Fruit fly (Drosophila melanogaster) whole organism, embryonic: ENCODE measurements around the gene Mst98Ca.

Source experiments
- Atf6 ChIP-seq: fragments of 200-800 bp; sonication (Bioruptor generic); IDR thresholded peaks from 2 replicates; pipeline ENCODE4 v1.3.6; 2022; ENCODE audit warnings: missing biosample characterization, missing genetic modification characterization
- BEAF-32 ChIP-seq: fragments of 200-800 bp; sonication (Bioruptor generic); optimal IDR thresholded peaks from 3 replicates; lab custom pipeline; 2017; ENCODE audit warnings: missing biosample characterization, missing genetic modification characterization, mild to moderate bottlenecking, moderate library complexity, missing genetic modification reagents
- Blimp-1 ChIP-seq: fragments of 200-800 bp; sonication (Bioruptor generic); optimal IDR thresholded peaks from 3 replicates; lab custom pipeline; 2018; ENCODE audit warnings: missing biosample characterization, missing genetic modification characterization, mild to moderate bottlenecking, moderate library complexity, missing genetic modification reagents
- CG10431 ChIP-seq: fragments of 200-800 bp; sonication (Bioruptor generic); optimal IDR thresholded peaks from 3 replicates; lab custom pipeline; 2018; ENCODE audit warnings: missing biosample characterization, mild to moderate bottlenecking, missing genetic modification characterization
- CG11398 ChIP-seq: fragments of 200-800 bp; sonication (Bioruptor generic); optimal IDR thresholded peaks from 2 replicates; lab custom pipeline; 2016; ENCODE audit warnings: missing biosample characterization, missing genetic modification characterization
- CG12104 ChIP-seq: fragments of 200-800 bp; sonication (Bioruptor generic); optimal IDR thresholded peaks from 3 replicates; lab custom pipeline; 2016; ENCODE audit warnings: missing biosample characterization, missing genetic modification characterization
- CG12299 ChIP-seq: fragments of 200-800 bp; sonication (Bioruptor generic); optimal IDR thresholded peaks from 2 replicates; lab custom pipeline; 2018; ENCODE audit warnings: missing biosample characterization, mild to moderate bottlenecking, missing genetic modification characterization
- CG12391 ChIP-seq: fragments of 200-800 bp; sonication (Bioruptor generic); optimal IDR thresholded peaks from 3 replicates; lab custom pipeline; 2018; ENCODE audit warnings: missing biosample characterization, mild to moderate bottlenecking, missing genetic modification characterization, moderate library complexity
- CG12744 ChIP-seq: fragments of 200-800 bp; sonication (Bioruptor generic); optimal IDR thresholded peaks from 2 replicates; lab custom pipeline; 2016; ENCODE audit warnings: missing biosample characterization, missing genetic modification characterization
- CG13624 ChIP-seq: fragments of 200-800 bp; sonication (Bioruptor generic); optimal IDR thresholded peaks from 2 replicates; lab custom pipeline; 2016; ENCODE audit warnings: missing biosample characterization, missing genetic modification characterization
- CG1603 ChIP-seq: fragments of 200-800 bp; sonication (Bioruptor generic); optimal IDR thresholded peaks from 2 replicates; lab custom pipeline; 2019; ENCODE audit warnings: missing biosample characterization, mild to moderate bottlenecking, missing genetic modification characterization, moderate library complexity
- CG17612 ChIP-seq: fragments of 200-800 bp; sonication (Bioruptor generic); IDR thresholded peaks from 2 replicates; pipeline ENCODE4 v1.3.6; 2022; ENCODE audit warnings: missing biosample characterization, missing genetic modification characterization
- CG32532 ChIP-seq: fragments of 200-800 bp; sonication (Bioruptor generic); IDR thresholded peaks from 2 replicates; pipeline ENCODE4 v1.3.6; 2022; ENCODE audit warnings: missing biosample characterization, missing genetic modification characterization
- CG33213 ChIP-seq: fragments of 200-800 bp; sonication (Bioruptor generic); optimal IDR thresholded peaks from 3 replicates; lab custom pipeline; 2016; ENCODE audit warnings: missing biosample characterization, missing genetic modification characterization
- CG5180 ChIP-seq: fragments of 200-800 bp; sonication (Bioruptor generic); optimal IDR thresholded peaks from 3 replicates; lab custom pipeline; 2017; ENCODE audit warnings: missing biosample characterization, missing genetic modification characterization, mild to moderate bottlenecking, moderate library complexity, missing genetic modification reagents
- CG6272 ChIP-seq: fragments of 200-800 bp; sonication (Bioruptor generic); IDR thresholded peaks from 2 replicates; pipeline ENCODE4 v1.3.6; 2022; ENCODE audit warnings: missing biosample characterization, missing genetic modification characterization
- CG7786 ChIP-seq: fragments of 200-800 bp; sonication (Bioruptor generic); optimal IDR thresholded peaks from 2 replicates; lab custom pipeline; 2016; ENCODE audit warnings: missing biosample characterization, missing genetic modification characterization
- CG7963 ChIP-seq: fragments of 200-800 bp; sonication (Bioruptor generic); IDR thresholded peaks from 3 replicates; pipeline ENCODE4 v1.3.6; 2022; ENCODE audit warnings: missing biosample characterization, missing genetic modification characterization; ENCODE audit not compliant: partially characterized antibody
- CG8290 ChIP-seq, 3 experiments: fragments of 200-800 bp; sonication (Bioruptor generic); optimal IDR thresholded peaks; 2 replicates each; lab custom pipeline; 2016 to 2019; ENCODE audit warnings: missing biosample characterization in 3 of 3, missing genetic modification characterization in 3 of 3, mild to moderate bottlenecking in 2 of 3, moderate library complexity in 1 of 3
- CG8359 ChIP-seq: fragments of 200-800 bp; sonication (Bioruptor generic); optimal IDR thresholded peaks from 2 replicates; lab custom pipeline; 2017; ENCODE audit warnings: missing biosample characterization, mild to moderate bottlenecking, missing genetic modification characterization, borderline replicate concordance
- CG8924 ChIP-seq: fragments of 200-800 bp; optimal IDR thresholded peaks from 3 replicates; lab custom pipeline; 2019; ENCODE audit warnings: missing biosample characterization, mild to moderate bottlenecking, missing genetic modification characterization, moderate library complexity
- CG9437 ChIP-seq: fragments of 200-800 bp; sonication (Bioruptor generic); optimal IDR thresholded peaks from 2 replicates; lab custom pipeline; 2018; ENCODE audit warnings: missing biosample characterization, mild to moderate bottlenecking, missing genetic modification characterization
- CG9817 ChIP-seq: fragments of 200-800 bp; sonication (Bioruptor generic); optimal IDR thresholded peaks from 2 replicates; lab custom pipeline; 2018; ENCODE audit warnings: missing biosample characterization, mild to moderate bottlenecking, missing genetic modification characterization, moderate library complexity
- CTCF ChIP-seq: fragments of 200-800 bp; sonication (Bioruptor generic); optimal IDR thresholded peaks from 2 replicates; lab custom pipeline; 2017; ENCODE audit warnings: missing biosample characterization, mild to moderate bottlenecking, missing genetic modification characterization, moderate library complexity
- D ChIP-seq, 2 experiments: fragments of 200-800 bp in 1 of 2; fragments of >200 bp in 1 of 2; sonication (Bioruptor generic) in 1 of 2; optimal IDR thresholded peaks; 2 replicates in 1 of 2; 3 replicates in 1 of 2; lab custom pipeline; 2017; ENCODE audit warnings: mild to moderate bottlenecking in 1 of 2, missing biosample characterization in 1 of 2, missing genetic modification characterization in 1 of 2, missing genetic modification reagents in 1 of 2
- Dll ChIP-seq: fragments of 200-800 bp; sonication (Bioruptor generic); IDR thresholded peaks from 4 replicates; pipeline ENCODE4 v1.3.6; 2022; ENCODE audit warnings: missing biosample characterization, missing genetic modification characterization; ENCODE audit not compliant: partially characterized antibody
- HHEX ChIP-seq: fragments of 200-800 bp; sonication (Bioruptor generic); optimal IDR thresholded peaks from 3 replicates; lab custom pipeline; 2017; ENCODE audit warnings: missing biosample characterization, mild to moderate bottlenecking, missing genetic modification characterization, missing genetic modification reagents
- HLH4C ChIP-seq: fragments of 200-800 bp; sonication (Bioruptor generic); IDR thresholded peaks from 3 replicates; pipeline ENCODE4 v1.3.6; 2022; ENCODE audit warnings: missing biosample characterization, missing genetic modification characterization; ENCODE audit not compliant: partially characterized antibody
- Hmr ChIP-seq: fragments of 200-800 bp; sonication (Bioruptor generic); optimal IDR thresholded peaks from 3 replicates; lab custom pipeline; 2017; ENCODE audit warnings: mild to moderate bottlenecking, missing biosample characterization, missing genetic modification reagents, missing genetic modification characterization
- Hr39 ChIP-seq: fragments of >200 bp; optimal IDR thresholded peaks from 2 replicates; lab custom pipeline; 2017
- Lim3 ChIP-seq: fragments of 200-800 bp; sonication (Bioruptor generic); IDR thresholded peaks from 2 replicates; pipeline ENCODE4 v1.3.6; 2022; ENCODE audit warnings: missing biosample characterization, missing genetic modification characterization
- Optix ChIP-seq: fragments of 200-800 bp; sonication (Bioruptor generic); IDR thresholded peaks from 3 replicates; pipeline ENCODE4 v1.3.6; 2022; ENCODE audit warnings: missing biosample characterization, missing genetic modification characterization
- Sin3A ChIP-seq: fragments of >200 bp; optimal IDR thresholded peaks from 2 replicates; lab custom pipeline; 2018
- Taf1 ChIP-seq: fragments of 200-800 bp; sonication (Bioruptor generic); IDR thresholded peaks from 2 replicates; pipeline ENCODE4 v1.3.6; 2022; ENCODE audit warnings: missing biosample characterization, missing genetic modification characterization
- Xrp1 ChIP-seq: fragments of 200-800 bp; sonication (Bioruptor generic); IDR thresholded peaks from 2 replicates; pipeline ENCODE4 v1.3.6; 2022; ENCODE audit warnings: missing biosample characterization, missing genetic modification characterization
- amos ChIP-seq: fragments of 200-800 bp; sonication (Bioruptor generic); IDR thresholded peaks from 2 replicates; pipeline ENCODE4 v1.3.6; 2022; ENCODE audit warnings: missing biosample characterization, missing genetic modification characterization; ENCODE audit not compliant: partially characterized antibody
- br ChIP-seq: fragments of >200 bp; optimal IDR thresholded peaks from 2 replicates; lab custom pipeline; 2017
- chif ChIP-seq, 2 experiments: fragments of 200-800 bp; sonication (Bioruptor generic); optimal IDR thresholded peaks; 3 replicates each; lab custom pipeline; 2016; ENCODE audit warnings: missing biosample characterization in 2 of 2, missing genetic modification characterization in 2 of 2
- crc ChIP-seq: fragments of 200-800 bp; sonication (Bioruptor generic); optimal IDR thresholded peaks from 2 replicates; lab custom pipeline; 2016; ENCODE audit warnings: missing biosample characterization, missing genetic modification characterization
- cwo ChIP-seq: fragments of 200-800 bp; sonication (Bioruptor generic); optimal IDR thresholded peaks from 3 replicates; lab custom pipeline; 2017; ENCODE audit warnings: missing biosample characterization, missing genetic modification characterization, mild to moderate bottlenecking, moderate library complexity, missing genetic modification reagents
- hb ChIP-seq: fragments of 200-800 bp; sonication (Bioruptor generic); IDR thresholded peaks from 3 replicates; pipeline ENCODE4 v1.3.6; 2022; ENCODE audit warnings: missing biosample characterization, missing genetic modification characterization; ENCODE audit not compliant: partially characterized antibody
- lov ChIP-seq, 2 experiments: fragments of 200-800 bp in 1 of 2; fragments of >200 bp in 1 of 2; sonication (Bioruptor generic) in 1 of 2; IDR thresholded peaks in 1 of 2; optimal IDR thresholded peaks in 1 of 2; 2 replicates in 1 of 2; 3 replicates in 1 of 2; pipeline versions ENCODE4 v1.3.6 to Lab custom; 2017 to 2022; ENCODE audit warnings: missing biosample characterization in 1 of 2, missing genetic modification characterization in 1 of 2
- mld ChIP-seq: fragments of 200-800 bp; sonication (Bioruptor generic); IDR thresholded peaks from 3 replicates; pipeline ENCODE4 v1.3.6; 2022; ENCODE audit warnings: missing biosample characterization, missing genetic modification characterization; ENCODE audit not compliant: partially characterized antibody
- nerfin-1 ChIP-seq: fragments of 200-800 bp; sonication (Bioruptor generic); optimal IDR thresholded peaks from 3 replicates; lab custom pipeline; 2019; ENCODE audit warnings: missing biosample characterization, mild to moderate bottlenecking, missing genetic modification characterization, moderate library complexity
- onecut ChIP-seq: fragments of 200-800 bp; sonication (Bioruptor generic); IDR thresholded peaks from 2 replicates; pipeline ENCODE4 v1.3.6; 2022; ENCODE audit warnings: missing biosample characterization, missing genetic modification characterization
- pum ChIP-seq: fragments of 200-800 bp; sonication (Bioruptor generic); optimal IDR thresholded peaks from 2 replicates; lab custom pipeline; 2016; ENCODE audit warnings: missing biosample characterization, missing genetic modification characterization
- ranshi ChIP-seq: fragments of 200-800 bp; sonication (Bioruptor generic); IDR thresholded peaks from 2 replicates; pipeline ENCODE4 v1.3.6; 2022; ENCODE audit warnings: missing biosample characterization, missing genetic modification characterization
- trem ChIP-seq: fragments of 200-800 bp; optimal IDR thresholded peaks from 3 replicates; lab custom pipeline; 2019; ENCODE audit warnings: missing biosample characterization, mild to moderate bottlenecking, missing genetic modification characterization, moderate library complexity
- vfl ChIP-seq: fragments of 200-800 bp; sonication (Bioruptor generic); optimal IDR thresholded peaks from 2 replicates; lab custom pipeline; 2016; ENCODE audit warnings: missing biosample characterization, missing genetic modification characterization

Gene Mst98Ca

DNA sequence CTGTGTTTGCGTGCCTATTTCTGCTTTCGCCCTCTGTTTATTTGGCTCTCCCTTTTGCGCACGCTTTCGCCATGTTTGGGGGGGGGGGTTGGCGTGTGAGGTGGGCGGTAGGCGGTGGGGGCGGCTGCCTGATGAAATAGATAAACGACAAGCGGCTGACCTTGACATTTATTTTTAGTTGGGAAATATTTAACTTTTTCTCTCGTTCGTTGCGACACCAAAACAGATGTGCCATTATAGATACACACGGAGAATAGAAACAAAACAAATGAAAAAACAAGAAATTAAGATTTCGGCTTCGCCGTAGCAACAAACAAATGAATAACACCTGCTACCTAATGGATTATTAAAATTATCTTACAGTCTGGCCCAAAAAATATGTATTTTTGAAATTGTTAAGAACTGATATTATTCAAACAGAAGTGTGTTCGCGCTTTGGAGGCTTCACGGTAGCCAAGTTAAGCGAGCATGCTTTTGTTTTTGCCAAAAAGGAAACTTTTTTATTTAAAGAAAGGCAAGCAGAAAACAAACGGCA is 41.1 kb downstream of the Mst98Ca start (continued):
- peak; percentile 37 for TF ChIP-seq CG33213 (GFP tag; lab: Kevin White, UChicago)
- TF ChIP-seq Optix (GFP tag; lab: Robert Waterston, UW), result peak; percentile 36; the same call in 1 of the 3 replicates
- peak; percentile 9 for TF ChIP-seq CG7786 (GFP tag; lab: Kevin White, UChicago)
- TF ChIP-seq CG7963, result no peak
- TF ChIP-seq CG9437 (GFP tag; lab: Kevin White, UChicago), result peak; percentile 31
- TF ChIP-seq hb (GFP tag; lab: Robert Waterston, UW), result no peak
- TF ChIP-seq Hr39 (lab: Kevin White, UChicago), result no peak
- TF ChIP-seq mld, result no peak
- TF ChIP-seq pum (GFP tag; lab: Kevin White, UChicago), result no peak
- TF ChIP-seq nerfin-1 (tag; lab: Kevin White, UChicago), result no peak
- no peak for TF ChIP-seq trem (tag; lab: Kevin White, UChicago)
- TF ChIP-seq CG9817 (tag; lab: Kevin White, UChicago), result peak; percentile 41
- peak; percentile 8 for TF ChIP-seq CG8359 (GFP tag; lab: Kevin White, UChicago)
- no peak for TF ChIP-seq D (optimal IDR thresholded peaks at IDR 0.05; lab: Kevin White, UChicago)
- TF ChIP-seq D (GFP tag; optimal IDR thresholded peaks at IDR 0.05; lab: Kevin White, UChicago), result no peak
- TF ChIP-seq HLH4C (GFP tag; lab: Robert Waterston, UW), result no peak
- no peak for TF ChIP-seq CG5180 (GFP tag; lab: Kevin White, UChicago)
- peak; percentile 85 for TF ChIP-seq cwo (GFP tag; lab: Kevin White, UChicago)
- TF ChIP-seq chif (GFP tag; optimal IDR thresholded peaks at IDR 0.05; lab: Kevin White, UChicago), result peak in 1 of 2 experiments; percentile 10
- TF ChIP-seq Lim3 (GFP tag; lab: Robert Waterston, UW), result no peak
- TF ChIP-seq Taf1 (GFP tag; lab: Robert Waterston, UW), result 0 out of 2 replicates have a peak, but pooled peaks have one; percentile 34
- no peak for TF ChIP-seq amos (GFP tag; lab: Robert Waterston, UW)
- peak; percentile 64 for TF ChIP-seq Hmr
- TF ChIP-seq CG12104 (GFP tag; lab: Kevin White, UChicago), result peak; percentile 37
- TF ChIP-seq Blimp-1 (GFP tag; lab: Kevin White, UChicago), result peak; percentile 32
- peak; percentile 41 for TF ChIP-seq CG12299 (tag; lab: Kevin White, UChicago)
- no peak for TF ChIP-seq br
- TF ChIP-seq Sin3A (lab: Kevin White, UChicago), result no peak
- peak; percentile 58 for TF ChIP-seq CG8924 (tag; lab: Kevin White, UChicago)
- TF ChIP-seq CG12391 (tag; lab: Kevin White, UChicago), result peak; percentile 64
- TF ChIP-seq CG8290 (GFP tag; optimal IDR thresholded peaks at IDR 0.05; lab: Kevin White, UChicago), result no peak
- peak in 1 of 2 experiments; percentile 40 for TF ChIP-seq CG8290 (tag; optimal IDR thresholded peaks at IDR 0.05; lab: Kevin White, UChicago)
- TF ChIP-seq lov (optimal IDR thresholded peaks at IDR 0.05; lab: Kevin White, UChicago), result no peak
- TF ChIP-seq lov (GFP tag; IDR thresholded peaks at IDR 0.05; lab: Robert Waterston, UW), result no peak
- TF ChIP-seq onecut (GFP tag; lab: Robert Waterston, UW), result no peak
- TF ChIP-seq CTCF (GFP tag; lab: Kevin White, UChicago), result no peak
- peak; percentile 43 for TF ChIP-seq HHEX (GFP tag; lab: Kevin White, UChicago)
- TF ChIP-seq CG6272 (GFP tag; lab: Robert Waterston, UW), result 0 out of 2 replicates have a peak, but pooled peaks have one; percentile 20
- TF ChIP-seq Atf6 (GFP tag; lab: Robert Waterston, UW), result peak; percentile 77
- TF ChIP-seq ranshi (GFP tag; lab: Robert Waterston, UW), result 0 out of 2 replicates have a peak, but pooled peaks have one; percentile 60
- no peak for TF ChIP-seq vfl (GFP tag; lab: Kevin White, UChicago)
- no peak for TF ChIP-seq CG10431
- TF ChIP-seq CG17612 (GFP tag; lab: Robert Waterston, UW), result no peak
- peak; percentile 35 for TF ChIP-seq crc (GFP tag; lab: Kevin White, UChicago)
- peak; percentile 4 for TF ChIP-seq CG1603 (tag; lab: Kevin White, UChicago)
- TF ChIP-seq CG32532, result peak; percentile 76
- no peak for TF ChIP-seq Dll
- TF ChIP-seq CG12744 (GFP tag; lab: Kevin White, UChicago), result peak; percentile 10
- no peak for TF ChIP-seq BEAF-32
- no peak for TF ChIP-seq CG11398
- peak; percentile 61 for TF ChIP-seq CG13624 (GFP tag; lab: Kevin White, UChicago)
- TF ChIP-seq Xrp1 (GFP tag; lab: Robert Waterston, UW), result no peak
